Worm (Caenorhabditis elegans): ENCODE results near the gene srbc-57.

Gene srbc-57

ce11 chrV:432991-433390 lies 35.4 kb downstream of the srbc-57 start:
- TF ChIP-seq madf-5 (GFP tag; IDR thresholded peaks at IDR 0.05) (no peak), lsy-2 (tag; optimal IDR thresholded peaks at IDR 0.05) (no peak), unc-62 (GFP tag; optimal IDR thresholded peaks at IDR 0.05 in 1 of 2) (peak in 1 of 2 experiments; percentile 94), unc-62 (tag; optimal IDR thresholded peaks at IDR 0.05) (no peak), ZK546.5 (tag; optimal IDR thresholded peaks at IDR 0.05) (no peak), mes-2 (tag; optimal IDR thresholded peaks at IDR 0.05; ENCODE audit: poor library complexity, severe bottlenecking) (no peak), vab-7 (GFP tag; IDR thresholded peaks at IDR 0.05) (no peak), snpc-4 (tag; optimal IDR thresholded peaks at IDR 0.05) (no peak), lin-39 (tag; optimal IDR thresholded peaks at IDR 0.05) (no peak)

ce11 chrV:428844-429243 lies 39.5 kb downstream of the srbc-57 start, which contains the start of gene B0554.4:
B0554.4 (plus strand) TSS chrV:429144.
- TF ChIP-seq unc-62 (GFP tag; optimal IDR thresholded peaks at IDR 0.05 in 1 of 2), result peak in 1 of 2 experiments; percentile 75
- no peak for TF ChIP-seq unc-62 (tag; optimal IDR thresholded peaks at IDR 0.05)
- no peak for TF ChIP-seq egl-43 (GFP tag; IDR thresholded peaks at IDR 0.05)

- no peak for TF ChIP-seq Y5F2A.4 (GFP tag; optimal IDR thresholded peaks at IDR 0.05)
- TF ChIP-seq lin-29 (GFP tag; IDR thresholded peaks at IDR 0.05), result no peak
- no peak for TF ChIP-seq daf-12 (tag; optimal IDR thresholded peaks at IDR 0.05)
- TF ChIP-seq zip-2 (tag; optimal IDR thresholded peaks at IDR 0.05), result no peak
- no peak for TF ChIP-seq dmd-8 (GFP tag; IDR thresholded peaks at IDR 0.05)
- no peak for TF ChIP-seq egl-43 (GFP tag; IDR thresholded peaks at IDR 0.05)
- TF ChIP-seq rbr-2 (tag; optimal IDR thresholded peaks at IDR 0.05), result no peak
- TF ChIP-seq T20F7.1 (GFP tag; optimal IDR thresholded peaks at IDR 0.05), result no peak
- TF ChIP-seq daf-8 (GFP tag; IDR thresholded peaks at IDR 0.05), result no peak
- no peak for TF ChIP-seq nhr-102 (tag; optimal IDR thresholded peaks at IDR 0.05)
- no peak for TF ChIP-seq nhr-48 (tag; optimal IDR thresholded peaks at IDR 0.05)
- TF ChIP-seq F10B5.3 (tag; optimal IDR thresholded peaks at IDR 0.05), result no peak
- TF ChIP-seq daf-19 (GFP tag; conservative IDR thresholded peaks at IDR 0.05), result no peak
- TF ChIP-seq ctbp-1 (GFP tag; IDR thresholded peaks at IDR 0.05), result no peak
- TF ChIP-seq ZK546.5 (tag; optimal IDR thresholded peaks at IDR 0.05), result no peak
- no peak for TF ChIP-seq php-3 (GFP tag; IDR thresholded peaks at IDR 0.05)
- TF ChIP-seq pqm-1 (tag; optimal IDR thresholded peaks at IDR 0.05), result no peak
These were observed 44.2 kb downstream of the srbc-57 start, which contains the start of gene B0554.5 for ce11 chrV:424140-424539. B0554.5 (plus strand) TSS chrV:424440.

- no peak for TF ChIP-seq jun-1 (tag; optimal IDR thresholded peaks at IDR 0.05)
- peak; percentile 20 for TF ChIP-seq pqm-1 (tag; optimal IDR thresholded peaks at IDR 0.05)
These were observed 46.2 kb downstream of the srbc-57 start, which contains the start of gene dod-20 for ce11 chrV:422133-422532. dod-20 (plus strand) TSS chrV:422433.

ce11 chrV:418432-418831 lies 49.9 kb downstream of the srbc-57 start, which contains the start of gene Y39D8A.1:
Y39D8A.1 (plus strand) TSS chrV:418732.
- no peak for TF ChIP-seq daf-16 (GFP tag; optimal IDR thresholded peaks at IDR 0.05)
- TF ChIP-seq daf-16 (tag; optimal IDR thresholded peaks at IDR 0.05), result peak; percentile 30
- no peak for TF ChIP-seq ztf-7 (tag; optimal IDR thresholded peaks at IDR 0.05)
- TF ChIP-seq arid-1 (GFP tag; conservative IDR thresholded peaks at IDR 0.05), result no peak
- no peak for TF ChIP-seq nhr-77 (tag; optimal IDR thresholded peaks at IDR 0.05)

DNA sequence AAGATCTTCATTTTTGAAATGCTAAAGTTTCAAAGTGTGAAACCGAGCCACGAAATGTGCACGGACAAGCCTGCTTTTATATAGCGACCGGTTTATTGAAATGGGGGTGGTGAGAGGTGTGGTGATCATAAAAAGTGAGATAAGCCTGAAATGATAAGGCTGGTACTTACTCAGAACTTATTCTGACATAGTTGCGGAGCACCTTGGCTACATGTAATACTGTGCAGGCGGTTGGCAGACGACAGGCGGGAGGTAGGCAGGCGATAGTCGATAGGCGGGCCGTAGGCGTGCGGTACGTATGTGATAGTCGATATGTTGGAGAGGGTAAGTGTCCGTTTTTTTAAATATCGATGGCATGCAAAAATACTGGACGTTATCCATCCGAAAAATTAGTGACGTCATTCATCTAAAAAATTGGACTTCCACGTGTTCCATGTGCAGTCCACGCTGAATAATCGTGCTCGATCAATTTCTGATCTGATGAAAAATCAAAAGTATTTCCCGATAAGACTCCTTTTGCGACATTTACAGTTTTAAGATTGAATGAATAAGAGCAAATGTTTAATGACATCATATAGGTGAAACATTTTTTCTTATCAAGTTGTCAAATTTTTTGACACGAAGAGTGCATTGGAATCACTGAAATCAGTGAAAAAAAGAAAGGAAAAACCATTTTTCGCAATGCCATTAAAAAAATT lies 50.6 kb downstream of the srbc-57 start, which contains the start of gene irg-8:
Gene irg-8 (minus strand): TSS at position 51 of the 698 bp plus-strand sequence.
- TF ChIP-seq madf-9 (GFP tag; conservative IDR thresholded peaks at IDR 0.05) (no peak), pqm-1 (tag; optimal IDR thresholded peaks at IDR 0.05) (peak; percentile 17), daf-16 (GFP tag; optimal IDR thresholded peaks at IDR 0.05) (no peak), daf-16 (tag; optimal IDR thresholded peaks at IDR 0.05) (peak; percentile 10), nhr-28 (tag; optimal IDR thresholded peaks at IDR 0.05) (peak; percentile 33), pha-4 (GFP tag; IDR thresholded peaks at IDR 0.05) (no peak), pha-4 (tag; optimal IDR thresholded peaks at IDR 0.05) (no peak), hlh-11 (tag; optimal IDR thresholded peaks at IDR 0.05) (peak; percentile 46), mxl-2 (GFP tag; conservative IDR thresholded peaks at IDR 0.05) (0 out of 2 replicates have a peak, but pooled peaks have one; percentile 51), unc-62 (GFP tag; optimal IDR thresholded peaks at IDR 0.05 in 1 of 2) (peak in 1 of 2 experiments; percentile 78), unc-62 (tag; optimal IDR thresholded peaks at IDR 0.05) (no peak), nhr-48 (tag; optimal IDR thresholded peaks at IDR 0.05) (peak; percentile 38), dmd-6 (GFP tag; IDR thresholded peaks at IDR 0.05) (peak; percentile 90)
